Worm (Caenorhabditis elegans) whole organism, late embryonic: ENCODE results near the gene T06F4.1.

Experiments used
- C08G9.2 ChIP-seq: sonication (generic microtip); optimal IDR thresholded peaks from 2 replicates; lab custom pipeline; 2016; ENCODE audit warnings: mild to moderate bottlenecking, missing genetic modification characterization, moderate library complexity, missing compliant biosample characterization
- C38D4.7 ChIP-seq: fragments of 200-800 bp; sonication (Bioruptor generic); optimal IDR thresholded peaks from 2 replicates; lab custom pipeline; 2018; ENCODE audit warnings: mild to moderate bottlenecking, missing genetic modification characterization, moderate library complexity, missing compliant biosample characterization
- F13H6.1 ChIP-seq: sonication (generic microtip); optimal IDR thresholded peaks from 2 replicates; lab custom pipeline; 2016; ENCODE audit warnings: missing genetic modification characterization, missing compliant biosample characterization
- K02D7.2 ChIP-seq: sonication (generic microtip); optimal IDR thresholded peaks from 2 replicates; lab custom pipeline; 2017; ENCODE audit warnings: mild to moderate bottlenecking, missing genetic modification characterization, missing compliant biosample characterization
- K09A11.1 ChIP-seq: sonication (generic microtip); optimal IDR thresholded peaks from 2 replicates; lab custom pipeline; 2017; ENCODE audit warnings: antibody characterized with exemption, mild to moderate bottlenecking, missing genetic modification characterization, missing compliant biosample characterization; ENCODE audit not compliant: insufficient read depth
- ahr-1 ChIP-seq: sonication (generic microtip); optimal IDR thresholded peaks from 2 replicates; lab custom pipeline; 2016; ENCODE audit warnings: missing genetic modification characterization, missing compliant biosample characterization
- ceh-14 ChIP-seq: sonication (generic microtip); optimal IDR thresholded peaks from 2 replicates; lab custom pipeline; 2016; ENCODE audit warnings: missing genotype, missing genetic modification characterization, missing compliant biosample characterization
- ceh-18 ChIP-seq: sonication (generic microtip); optimal IDR thresholded peaks from 2 replicates; lab custom pipeline; 2016; ENCODE audit warnings: missing genetic modification characterization, missing compliant biosample characterization
- ceh-2 ChIP-seq: sonication (generic microtip); optimal IDR thresholded peaks from 2 replicates; lab custom pipeline; 2016; ENCODE audit warnings: missing genotype, missing genetic modification characterization, missing compliant biosample characterization
- ceh-24 ChIP-seq: sonication (generic microtip); optimal IDR thresholded peaks from 2 replicates; lab custom pipeline; 2016; ENCODE audit warnings: mild to moderate bottlenecking, missing genetic modification characterization, missing compliant biosample characterization
- ceh-30 ChIP-seq: fragments of 150-350 bp; optimal IDR thresholded peaks from 2 replicates; lab custom pipeline; 2014; ENCODE audit warnings: missing biosample characterization, missing genetic modification characterization
- ceh-31 ChIP-seq: sonication (generic microtip); optimal IDR thresholded peaks from 2 replicates; lab custom pipeline; 2016; ENCODE audit warnings: missing genetic modification characterization, missing compliant biosample characterization
- ceh-45 ChIP-seq: fragments of 200-800 bp; sonication (Bioruptor generic); IDR thresholded peaks from 2 replicates; pipeline ENCODE4 v1.3.6; 2022; ENCODE audit warnings: missing genetic modification reagents, missing genetic modification characterization, missing compliant biosample characterization
- ceh-48 ChIP-seq: sonication (generic microtip); optimal IDR thresholded peaks from 2 replicates; lab custom pipeline; 2016; ENCODE audit warnings: missing genetic modification characterization, inconsistent platforms, missing compliant biosample characterization
- ceh-6 ChIP-seq: fragments of 200-800 bp; sonication (Bioruptor generic); optimal IDR thresholded peaks from 2 replicates; lab custom pipeline; 2018; ENCODE audit warnings: mild to moderate bottlenecking, missing genetic modification characterization, missing compliant biosample characterization
- ceh-9 ChIP-seq: sonication (generic microtip); optimal IDR thresholded peaks from 2 replicates; lab custom pipeline; 2016; ENCODE audit warnings: mild to moderate bottlenecking, missing genetic modification characterization, inconsistent platforms, missing compliant biosample characterization
- che-1 ChIP-seq: sonication (generic microtip); optimal IDR thresholded peaks from 2 replicates; lab custom pipeline; 2016; ENCODE audit warnings: mild to moderate bottlenecking, missing genetic modification characterization, missing compliant biosample characterization
- elt-4 ChIP-seq: sonication (generic microtip); optimal IDR thresholded peaks from 2 replicates; lab custom pipeline; 2016; ENCODE audit warnings: missing genetic modification characterization, missing compliant biosample characterization
- ets-4 ChIP-seq: sonication (generic microtip); optimal IDR thresholded peaks from 2 replicates; lab custom pipeline; 2016; ENCODE audit warnings: missing genetic modification characterization, missing compliant biosample characterization
- eyg-1 ChIP-seq: sonication (generic microtip); optimal IDR thresholded peaks from 2 replicates; lab custom pipeline; 2016; ENCODE audit warnings: missing genotype, missing genetic modification characterization, missing compliant biosample characterization
- fkh-6 ChIP-seq: sonication (generic microtip); optimal IDR thresholded peaks from 2 replicates; lab custom pipeline; 2016; ENCODE audit warnings: missing genetic modification characterization, missing compliant biosample characterization
- hlh-13 ChIP-seq: fragments of 200-800 bp; sonication (Bioruptor generic); optimal IDR thresholded peaks from 2 replicates; lab custom pipeline; 2018; ENCODE audit warnings: mild to moderate bottlenecking, missing genetic modification characterization, missing compliant biosample characterization
- hlh-15 ChIP-seq: sonication (generic microtip); optimal IDR thresholded peaks from 2 replicates; lab custom pipeline; 2016; ENCODE audit warnings: missing genetic modification characterization, missing compliant biosample characterization
- hlh-8 ChIP-seq: sonication (generic microtip); optimal IDR thresholded peaks from 2 replicates; lab custom pipeline; 2016; ENCODE audit warnings: missing genotype, missing genetic modification characterization, missing compliant biosample characterization
- lin-11 ChIP-seq: fragments of 200-800 bp; sonication (Bioruptor generic); optimal IDR thresholded peaks from 2 replicates; lab custom pipeline; 2018; ENCODE audit warnings: mild to moderate bottlenecking, missing genetic modification characterization, missing compliant biosample characterization
- madf-2 ChIP-seq: sonication (generic microtip); optimal IDR thresholded peaks from 2 replicates; lab custom pipeline; 2017; ENCODE audit warnings: missing genetic modification characterization, missing compliant biosample characterization
- pha-2 ChIP-seq: sonication (generic microtip); optimal IDR thresholded peaks from 2 replicates; lab custom pipeline; 2017; ENCODE audit warnings: mild to moderate bottlenecking, missing genetic modification characterization, missing compliant biosample characterization
- pha-4 ChIP-seq: fragments of 150-350 bp; optimal IDR thresholded peaks from 2 replicates; lab custom pipeline; 2018; ENCODE audit warnings: missing biosample characterization, missing genetic modification reagents, missing genetic modification characterization
- pros-1 ChIP-seq: fragments of 150-350 bp; optimal IDR thresholded peaks from 2 replicates; lab custom pipeline; 2014; ENCODE audit warnings: missing biosample characterization, missing genetic modification reagents, missing genetic modification characterization
- ref-2 ChIP-seq: sonication (generic microtip); optimal IDR thresholded peaks from 2 replicates; lab custom pipeline; 2016; ENCODE audit warnings: missing genetic modification characterization, missing compliant biosample characterization
- sox-4 ChIP-seq: sonication (generic microtip); optimal IDR thresholded peaks from 2 replicates; lab custom pipeline; 2017; ENCODE audit warnings: mild to moderate bottlenecking, missing genetic modification characterization, inconsistent platforms, missing compliant biosample characterization
- syd-9 ChIP-seq: sonication (generic microtip); optimal IDR thresholded peaks from 2 replicates; lab custom pipeline; 2016; ENCODE audit warnings: mild to moderate bottlenecking, missing genetic modification characterization, moderate library complexity, missing compliant biosample characterization
- tbx-2 ChIP-seq: sonication (generic microtip); optimal IDR thresholded peaks from 2 replicates; lab custom pipeline; 2016; ENCODE audit warnings: missing genetic modification characterization, missing compliant biosample characterization
- tbx-7 ChIP-seq: sonication (generic microtip); optimal IDR thresholded peaks from 2 replicates; lab custom pipeline; 2016; ENCODE audit warnings: missing genotype, missing genetic modification characterization, missing compliant biosample characterization
- unc-42 ChIP-seq: sonication (generic microtip); optimal IDR thresholded peaks from 2 replicates; lab custom pipeline; 2016; ENCODE audit warnings: missing genotype, missing genetic modification characterization, missing compliant biosample characterization
- unc-55 ChIP-seq: sonication (generic microtip); optimal IDR thresholded peaks from 2 replicates; lab custom pipeline; 2017; ENCODE audit warnings: missing biosample characterization, missing genetic modification reagents, missing genetic modification characterization
- unc-86 ChIP-seq: sonication (generic microtip); optimal IDR thresholded peaks from 2 replicates; lab custom pipeline; 2016; ENCODE audit warnings: missing genetic modification characterization, missing compliant biosample characterization
- ztf-16 ChIP-seq: sonication (generic microtip); optimal IDR thresholded peaks from 2 replicates; lab custom pipeline; 2017; ENCODE audit warnings: missing genetic modification characterization, missing compliant biosample characterization

T06F4.1 gene

DNA sequence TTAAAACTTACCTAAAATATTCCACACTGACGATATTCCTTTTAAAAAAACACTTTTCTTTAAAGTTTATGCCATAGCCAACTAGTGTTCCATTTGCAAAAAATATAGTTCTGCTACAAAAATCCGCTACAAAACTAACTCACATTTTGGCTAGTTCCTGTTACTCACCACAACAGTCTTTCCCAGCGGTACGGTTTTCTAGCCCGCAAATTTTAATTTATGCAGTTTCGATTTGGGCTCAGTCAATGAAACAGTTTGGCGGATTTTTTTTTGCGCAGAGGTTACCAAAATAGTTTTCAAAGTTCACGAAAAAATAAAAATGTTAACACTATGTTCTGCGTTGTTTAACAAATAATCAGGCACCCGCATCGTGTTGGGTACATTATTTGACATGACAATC lies 22.0 kb upstream of the T06F4.1 start:
- TF ChIP-seq unc-86 (tag; lab: Kevin White, UChicago) = no peak
- no peak for TF ChIP-seq madf-2 (tag; lab: Kevin White, UChicago)
- no peak for TF ChIP-seq ceh-14
- no peak for TF ChIP-seq ref-2 (tag; lab: Kevin White, UChicago)
- no peak for TF ChIP-seq hlh-8
- no peak for TF ChIP-seq ceh-30 (tag; lab: Kevin White, UChicago)
- no peak for TF ChIP-seq ceh-45 (GFP tag; lab: Robert Waterston, UW)
- no peak for TF ChIP-seq ceh-31 (tag; lab: Kevin White, UChicago)
- no peak for TF ChIP-seq ets-4
- TF ChIP-seq sox-4 (tag; lab: Kevin White, UChicago) = no peak
- no peak for TF ChIP-seq ceh-48 (tag; lab: Kevin White, UChicago)
- no peak for TF ChIP-seq tbx-7 (tag; lab: Kevin White, UChicago)
- no peak for TF ChIP-seq hlh-13 (GFP tag; lab: Kevin White, UChicago)
- TF ChIP-seq lin-11 (tag; lab: Kevin White, UChicago) = no peak

DNA sequence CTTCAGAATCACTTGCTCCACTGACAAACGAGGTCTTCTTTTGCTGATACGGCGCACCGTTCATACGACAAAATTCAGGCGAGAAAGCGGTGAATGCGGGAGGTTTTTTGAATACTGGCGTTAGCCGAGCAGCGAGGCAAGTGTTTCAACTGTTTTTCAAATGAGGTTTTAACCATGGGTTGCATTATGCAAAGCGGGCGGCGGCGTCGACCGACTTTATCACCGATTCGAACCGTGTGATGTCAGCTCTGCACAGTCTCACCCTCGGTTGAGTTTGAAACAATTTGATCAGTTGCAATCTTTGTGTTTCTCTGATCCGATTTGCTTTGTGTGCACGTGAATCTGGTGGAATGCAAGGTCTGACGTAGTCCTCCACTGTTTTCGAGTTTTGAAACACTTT lies 21.3 kb upstream of the T06F4.1 start, which contains the start of gene clh-4:
clh-4 (minus strand) TSS at position 101 of the 400 bp plus-strand sequence.
- TF ChIP-seq K02D7.2 (tag; lab: Kevin White, UChicago) = no peak
- no peak for TF ChIP-seq ceh-9 (tag; lab: Kevin White, UChicago)
- TF ChIP-seq sox-4 (tag; lab: Kevin White, UChicago) = no peak
- TF ChIP-seq unc-55 (GFP tag; lab: Kevin White, UChicago) = no peak
- no peak for TF ChIP-seq pros-1 (tag; lab: Kevin White, UChicago)
- TF ChIP-seq unc-86 (tag; lab: Kevin White, UChicago) = no peak
- TF ChIP-seq ahr-1 (tag; lab: Kevin White, UChicago) = no peak
- TF ChIP-seq ceh-24 = no peak
- no peak for TF ChIP-seq ceh-2 (tag; lab: Kevin White, UChicago)
- no peak for TF ChIP-seq che-1
- TF ChIP-seq unc-42 (tag; lab: Kevin White, UChicago) = no peak
- no peak for TF ChIP-seq C38D4.7
- TF ChIP-seq syd-9 = no peak
- TF ChIP-seq C08G9.2 = no peak
- TF ChIP-seq ztf-16 (tag; lab: Kevin White, UChicago) = no peak

DNA sequence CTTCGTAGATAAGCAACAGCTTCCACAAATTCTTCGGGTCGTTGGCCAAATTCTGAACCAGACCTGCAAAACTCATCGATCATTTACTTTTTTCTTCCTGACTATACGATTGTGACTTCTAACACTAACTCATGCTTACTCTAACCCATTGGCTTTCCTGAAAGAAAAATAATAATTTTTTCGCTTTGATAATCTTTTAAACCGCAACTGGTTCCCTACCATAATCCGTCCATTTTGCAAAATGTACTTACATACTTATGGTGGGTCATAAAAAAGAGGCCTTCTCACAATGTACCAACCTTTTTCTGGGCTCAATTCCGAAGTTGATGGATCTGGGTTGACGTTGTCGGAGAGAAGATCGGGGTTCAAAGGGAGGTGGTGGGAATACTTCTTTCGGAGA lies 15.8 kb upstream of the T06F4.1 start:
- TF ChIP-seq elt-4 (tag; lab: Kevin White, UChicago) (no peak), ceh-24 (no peak), hlh-15 (tag; lab: Kevin White, UChicago) (no peak), F13H6.1 (no peak)
- TF ChIP-seq, all 69 proteins: peak for 0

DNA sequence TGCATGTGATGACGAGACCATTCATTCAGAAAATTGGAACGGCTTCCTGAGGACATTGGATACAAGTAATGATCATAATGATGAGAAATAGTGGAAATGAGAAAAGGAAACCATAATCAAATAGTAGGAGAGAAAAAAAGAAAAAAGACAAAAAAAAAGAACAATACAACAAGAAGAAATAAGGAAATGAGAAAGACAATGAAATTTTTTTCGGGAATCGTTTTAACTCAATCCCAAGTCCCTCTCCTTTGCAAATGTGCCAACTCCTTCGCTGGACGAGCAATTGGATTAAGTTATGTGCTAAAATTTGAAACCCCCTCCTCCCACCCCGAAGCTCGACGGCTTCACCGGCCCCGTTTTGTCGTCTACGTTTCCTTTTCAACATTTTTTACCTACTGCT lies 9.8 kb upstream of the T06F4.1 start:
- peak; percentile 23 for TF ChIP-seq ceh-31 (tag; lab: Kevin White, UChicago)
- TF ChIP-seq ceh-18 (tag; lab: Kevin White, UChicago) = no peak
- no peak for TF ChIP-seq fkh-6 (tag; lab: Kevin White, UChicago)
- peak; percentile 90 for TF ChIP-seq unc-42 (tag; lab: Kevin White, UChicago)
- TF ChIP-seq ceh-6 (GFP tag; lab: Kevin White, UChicago) = no peak

DNA sequence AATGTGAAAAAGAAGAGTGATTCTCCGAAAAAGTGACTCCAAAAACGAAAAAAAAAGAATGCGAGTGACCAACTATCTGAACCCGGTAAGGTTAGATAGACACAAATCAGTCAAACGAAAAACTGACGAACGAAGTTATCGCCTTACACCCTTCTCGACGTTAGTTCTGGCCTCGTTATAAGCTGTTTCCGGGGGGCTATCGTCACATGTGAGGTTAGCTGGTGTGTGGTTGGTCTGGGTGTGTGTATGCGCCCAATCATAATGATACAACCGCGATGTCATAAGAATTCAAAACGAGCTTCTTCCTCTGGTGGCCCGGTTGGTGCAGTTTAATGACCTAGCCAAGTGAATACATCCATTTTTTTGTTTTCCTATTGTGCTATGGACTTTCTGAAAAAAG lies 6.3 kb upstream of the T06F4.1 start:
- no peak for TF ChIP-seq K09A11.1
- no peak for TF ChIP-seq tbx-2 (tag; lab: Kevin White, UChicago)
- TF ChIP-seq pha-2 (tag; lab: Kevin White, UChicago) = no peak
- TF ChIP-seq pha-4 = no peak
- TF ChIP-seq eyg-1 (tag; lab: Kevin White, UChicago) = no peak
